Fruit fly (Drosophila melanogaster): Measurements from ENCODE around the gene PICK1.

PICK1 gene

DNA sequence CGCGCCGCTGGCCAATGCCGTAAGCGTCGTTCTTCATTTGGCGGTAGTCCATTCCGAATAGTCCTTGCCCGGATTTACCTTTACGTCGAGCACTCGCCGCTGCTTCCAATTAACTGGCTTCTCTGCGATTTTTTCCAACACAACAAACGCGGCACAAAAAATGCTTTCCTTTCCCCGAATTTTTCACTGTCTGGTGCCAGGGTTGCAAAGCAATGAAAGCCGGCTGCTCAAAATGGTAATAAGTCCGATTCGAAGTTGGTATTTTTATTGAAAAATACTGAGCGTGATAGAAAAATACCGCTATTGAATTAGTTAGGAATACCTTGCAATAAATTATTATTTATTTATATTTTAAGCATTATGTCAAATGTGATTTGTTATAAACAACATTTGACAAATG, 17.4 kb downstream of the PICK1 start:
- no peak for TF ChIP-seq Sin3A (optimal IDR thresholded peaks at IDR 0.05)
- TF ChIP-seq Myc (optimal IDR thresholded peaks at IDR 0.05) = no peak
- TF ChIP-seq ttk (optimal IDR thresholded peaks at IDR 0.05) = no peak
- no peak for TF ChIP-seq h (optimal IDR thresholded peaks at IDR 0.05)
- TF ChIP-seq insv (optimal IDR thresholded peaks at IDR 0.05) = no peak
- no peak for TF ChIP-seq psq (optimal IDR thresholded peaks at IDR 0.05)

- TF ChIP-seq psq (optimal IDR thresholded peaks at IDR 0.05) = no peak
- no peak for TF ChIP-seq Myc (optimal IDR thresholded peaks at IDR 0.05)
- TF ChIP-seq h (optimal IDR thresholded peaks at IDR 0.05) = no peak
- TF ChIP-seq insv (optimal IDR thresholded peaks at IDR 0.05) = no peak
- TF ChIP-seq ttk (optimal IDR thresholded peaks at IDR 0.05) = no peak
- TF ChIP-seq Sin3A (optimal IDR thresholded peaks at IDR 0.05) = no peak
These were observed 18.0 kb downstream of the PICK1 start, which contains the start of gene CG5787 for dm6 chr2L:12712852-12713251. Gene CG5787, minus strand, starts transcription at chr2L:12712952.

DNA sequence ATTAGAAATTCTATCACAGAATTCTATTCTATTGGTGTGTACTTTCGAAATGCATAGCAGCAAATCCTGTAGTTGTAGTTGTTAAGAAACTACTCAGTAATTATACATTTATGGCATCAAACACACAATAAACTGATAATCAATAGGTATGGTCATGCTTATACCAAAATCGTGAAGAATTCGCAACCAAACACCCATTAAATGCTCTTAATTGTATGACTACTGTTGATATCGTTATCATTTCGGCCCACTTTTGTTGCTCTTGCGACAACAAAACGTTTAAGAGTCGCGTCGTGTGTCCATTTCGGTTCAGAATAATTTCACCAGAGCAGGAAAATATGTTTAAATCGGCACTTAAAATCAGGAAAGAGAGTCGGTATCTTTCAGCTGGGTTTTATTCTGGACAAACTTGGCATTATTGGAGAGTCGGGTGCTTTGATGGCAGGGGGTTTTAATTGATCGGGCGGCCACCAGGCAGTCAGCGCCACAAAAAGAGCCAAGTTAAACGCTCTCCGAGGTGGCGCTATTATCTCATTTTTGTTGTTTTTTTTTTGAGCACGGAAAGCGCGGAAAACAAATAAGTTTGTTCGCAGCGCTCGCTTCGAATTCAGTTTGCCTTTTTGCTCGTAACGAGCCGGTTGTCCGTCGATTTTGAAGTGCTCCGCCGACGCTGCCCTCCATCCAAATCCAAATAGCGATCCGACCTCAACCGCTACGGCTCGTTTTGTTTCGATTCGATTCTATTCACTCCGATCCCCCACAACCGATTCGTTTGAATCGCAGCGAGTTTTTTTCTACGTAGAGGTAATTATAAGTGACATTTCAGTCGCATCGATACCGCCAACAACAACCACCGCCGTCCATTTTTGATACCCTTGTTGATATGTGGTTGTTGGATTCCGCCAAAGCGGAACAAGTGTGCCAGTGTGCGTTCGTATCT, 23.9 kb downstream of the PICK1 start, which contains the start of gene MRP:
TSS of gene MRP (plus strand) at position 609 of the 940 bp plus-strand sequence.
- TF ChIP-seq h (optimal IDR thresholded peaks at IDR 0.05) = no peak
- TF ChIP-seq insv (optimal IDR thresholded peaks at IDR 0.05) = no peak
- no peak for TF ChIP-seq Myc (optimal IDR thresholded peaks at IDR 0.05)
- no peak for TF ChIP-seq Sin3A (optimal IDR thresholded peaks at IDR 0.05)
- no peak for TF ChIP-seq ttk (optimal IDR thresholded peaks at IDR 0.05)
- no peak for TF ChIP-seq psq (optimal IDR thresholded peaks at IDR 0.05)

- TF ChIP-seq Myc (optimal IDR thresholded peaks at IDR 0.05) = no peak
- TF ChIP-seq ttk (optimal IDR thresholded peaks at IDR 0.05) = no peak
- TF ChIP-seq h (optimal IDR thresholded peaks at IDR 0.05) = no peak
- no peak for TF ChIP-seq psq (optimal IDR thresholded peaks at IDR 0.05)
- TF ChIP-seq insv (optimal IDR thresholded peaks at IDR 0.05) = no peak
- TF ChIP-seq Sin3A (optimal IDR thresholded peaks at IDR 0.05) = no peak
These were observed 25.0 kb downstream of the PICK1 start for dm6 chr2L:12719712-12720429.

DNA sequence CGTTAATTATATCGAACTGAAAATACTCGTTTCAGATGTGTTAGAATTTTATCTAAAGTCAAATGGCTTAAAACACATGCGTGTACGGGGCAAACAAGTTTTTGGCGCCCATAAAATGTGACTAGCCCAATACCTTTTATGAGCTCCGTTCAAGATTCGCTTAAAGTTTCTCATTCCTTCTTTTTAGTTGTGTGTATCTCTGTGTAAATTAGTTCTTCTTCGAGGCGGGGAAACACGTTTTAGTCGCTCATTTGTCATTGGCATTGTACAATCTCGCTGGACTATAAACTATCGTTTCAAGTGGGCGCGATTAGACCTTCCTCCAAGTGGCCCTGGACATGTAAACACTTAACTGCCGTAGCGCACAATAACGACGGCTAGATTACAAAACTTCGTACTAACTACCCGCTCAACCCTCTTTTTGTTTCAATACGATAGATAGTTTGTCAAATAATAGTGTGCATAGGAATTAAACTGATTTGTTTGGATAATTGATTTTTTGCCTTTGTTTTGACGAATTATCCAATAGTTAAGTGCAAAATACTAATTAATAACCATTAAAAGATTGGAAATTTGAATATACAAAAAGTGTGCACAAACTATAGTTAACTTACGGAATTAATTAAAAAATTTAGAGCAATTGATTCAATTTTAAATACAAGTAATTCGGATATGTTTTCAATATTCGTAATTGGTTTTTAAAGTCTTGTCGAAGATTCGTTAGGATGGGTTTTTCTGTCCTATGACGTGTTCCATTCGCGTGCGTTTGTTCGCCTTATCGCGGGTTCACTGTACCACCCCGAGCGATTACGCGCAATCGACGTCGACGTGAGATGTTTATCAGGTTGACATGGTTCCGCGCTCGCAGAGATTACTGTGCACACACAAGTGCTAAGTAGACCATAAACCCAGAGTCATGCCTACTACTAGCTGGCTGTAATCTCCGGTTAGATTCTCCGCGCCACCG, 25.9 kb downstream of the PICK1 start:
- TF ChIP-seq h (optimal IDR thresholded peaks at IDR 0.05) (no peak), Myc (optimal IDR thresholded peaks at IDR 0.05) (no peak), ttk (optimal IDR thresholded peaks at IDR 0.05) (peak; percentile 95), psq (optimal IDR thresholded peaks at IDR 0.05) (no peak)

dm6 chr2L:12721794-12722315, 27.0 kb downstream of the PICK1 start, which contains the start of gene Pih1D1:
Gene Pih1D1, minus strand, starts transcription at chr2L:12721843.
- TF ChIP-seq psq (optimal IDR thresholded peaks at IDR 0.05) (no peak), ttk (optimal IDR thresholded peaks at IDR 0.05) (no peak), Sin3A (optimal IDR thresholded peaks at IDR 0.05) (no peak), Myc (optimal IDR thresholded peaks at IDR 0.05) (no peak), h (optimal IDR thresholded peaks at IDR 0.05) (no peak), insv (optimal IDR thresholded peaks at IDR 0.05) (no peak)

All from Kc167 (cell line).